Worm (Caenorhabditis elegans): Measurements from ENCODE around the gene ZK228.10.

ZK228.10 gene

DNA sequence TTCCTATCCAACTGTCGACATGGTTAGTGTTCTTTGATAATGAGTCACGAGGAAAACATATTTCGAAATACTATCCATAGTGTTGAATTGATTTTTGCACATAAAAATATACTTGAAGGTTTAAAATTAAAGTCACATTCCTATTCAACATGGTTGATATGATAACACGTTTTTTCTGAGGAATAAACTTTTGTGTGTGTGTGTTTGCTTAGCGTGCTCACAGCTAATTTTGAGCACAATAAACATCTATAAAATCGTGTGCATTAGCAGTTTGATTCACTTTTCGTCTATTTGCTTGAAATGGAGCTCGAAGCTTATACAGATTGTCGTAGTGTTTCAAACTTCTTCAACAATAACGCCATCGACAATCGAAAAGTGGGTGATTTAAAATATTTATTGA lies at the start of gene ZK228.10:
Gene ZK228.10, plus strand, starts transcription at position 301 of the 400 bp plus-strand sequence.
- TF ChIP-seq nhr-12 (tag; optimal IDR thresholded peaks at IDR 0.05) = no peak
- no peak for TF ChIP-seq dmd-4 (tag; optimal IDR thresholded peaks at IDR 0.05)
- TF ChIP-seq nhr-25 (tag; optimal IDR thresholded peaks at IDR 0.05) = no peak
- no peak for TF ChIP-seq nhr-10 (tag; optimal IDR thresholded peaks at IDR 0.05)
- no peak for TF ChIP-seq crh-2 (tag; optimal IDR thresholded peaks at IDR 0.05)
- no peak for TF ChIP-seq sma-3 (GFP tag; optimal IDR thresholded peaks at IDR 0.05)
- no peak for TF ChIP-seq elt-3 (tag; optimal IDR thresholded peaks at IDR 0.05)
- no peak for TF ChIP-seq mbf-1 (tag; optimal IDR thresholded peaks at IDR 0.05)
- TF ChIP-seq fos-1 (tag; optimal IDR thresholded peaks at IDR 0.05) = no peak
- no peak for TF ChIP-seq nhr-23 (tag; optimal IDR thresholded peaks at IDR 0.05)
- TF ChIP-seq blmp-1 (tag; optimal IDR thresholded peaks at IDR 0.05; ENCODE audit: insufficient read depth) = no peak
- no peak for TF ChIP-seq mab-5 (tag; optimal IDR thresholded peaks at IDR 0.05)
- no peak for TF ChIP-seq ztf-11 (tag; optimal IDR thresholded peaks at IDR 0.05)
- no peak for TF ChIP-seq unc-55 (GFP tag; optimal IDR thresholded peaks at IDR 0.05)
- no peak for TF ChIP-seq Y55F3AM.14 (GFP tag; optimal IDR thresholded peaks at IDR 0.05)
- TF ChIP-seq egl-27 (tag; optimal IDR thresholded peaks at IDR 0.05) = no peak
- TF ChIP-seq F13H6.1 (tag; optimal IDR thresholded peaks at IDR 0.05) = no peak
- no peak for TF ChIP-seq unc-62 (GFP tag; optimal IDR thresholded peaks at IDR 0.05)

DNA sequence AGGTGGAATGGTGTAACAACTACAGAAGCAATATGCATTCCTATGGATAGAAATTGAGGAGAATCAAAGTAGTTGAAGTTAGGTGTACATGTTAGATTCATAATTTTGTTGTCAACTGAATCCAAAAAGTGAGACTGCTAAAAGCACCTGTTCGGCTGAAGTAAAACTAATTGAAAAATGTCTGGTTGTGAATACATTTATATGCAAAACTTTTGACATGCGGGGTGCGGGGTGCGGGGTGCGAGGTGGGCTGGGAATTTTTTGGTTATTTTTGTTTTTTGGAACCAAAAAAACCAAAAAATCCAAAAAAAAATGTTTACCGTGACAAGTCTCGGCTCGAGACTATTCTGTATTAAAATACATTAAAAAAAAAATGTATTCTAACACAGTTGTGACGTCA lies 46.5 kb upstream of the ZK228.10 start, which contains the start of gene srh-207:
Gene srh-207, minus strand, starts transcription at position 101 of the 400 bp plus-strand sequence.
- TF ChIP-seq gmeb-1 (tag; optimal IDR thresholded peaks at IDR 0.05) = no peak

ce11 chrV:18412351-18412750 lies 44.3 kb upstream of the ZK228.10 start:
- TF ChIP-seq unc-55 (GFP tag; optimal IDR thresholded peaks at IDR 0.05) (no peak), fos-1 (tag; optimal IDR thresholded peaks at IDR 0.05) (peak; percentile 1)

ce11 chrV:18412887-18413286 lies 43.8 kb upstream of the ZK228.10 start, which contains the start of gene ZK262.2:
TSS of gene ZK262.2 (minus strand) at chrV:18412987.
- TF ChIP-seq nhr-77 (tag; optimal IDR thresholded peaks at IDR 0.05) = no peak
- no peak for TF ChIP-seq ZK546.5 (tag; optimal IDR thresholded peaks at IDR 0.05)
- TF ChIP-seq peb-1 (tag; optimal IDR thresholded peaks at IDR 0.05) = no peak
- no peak for TF ChIP-seq dmd-4 (tag; optimal IDR thresholded peaks at IDR 0.05)
- TF ChIP-seq skn-1 (tag; optimal IDR thresholded peaks at IDR 0.05) = no peak
- no peak for TF ChIP-seq sma-3 (GFP tag; optimal IDR thresholded peaks at IDR 0.05)
- no peak for TF ChIP-seq mdl-1 (tag; optimal IDR thresholded peaks at IDR 0.05)
- TF ChIP-seq elt-3 (tag; optimal IDR thresholded peaks at IDR 0.05) = no peak
- no peak for TF ChIP-seq mbf-1 (tag; optimal IDR thresholded peaks at IDR 0.05)
- no peak for TF ChIP-seq nhr-12 (tag; optimal IDR thresholded peaks at IDR 0.05)
- TF ChIP-seq unc-55 (GFP tag; optimal IDR thresholded peaks at IDR 0.05) = no peak
- TF ChIP-seq lin-39 (tag; optimal IDR thresholded peaks at IDR 0.05) = no peak
- TF ChIP-seq nhr-129 (tag; optimal IDR thresholded peaks at IDR 0.05) = no peak
- no peak for TF ChIP-seq aly-2 (tag; optimal IDR thresholded peaks at IDR 0.05)
- no peak for TF ChIP-seq nhr-237 (tag; optimal IDR thresholded peaks at IDR 0.05)
- no peak for TF ChIP-seq lsy-2 (tag; optimal IDR thresholded peaks at IDR 0.05)
- TF ChIP-seq mab-5 (tag; optimal IDR thresholded peaks at IDR 0.05) = no peak

ce11 chrV:18414051-18414450 lies 42.6 kb upstream of the ZK228.10 start, which contains the start of gene txt-8:
TSS of gene txt-8 (plus strand) at chrV:18414351.
- TF ChIP-seq ama-1 (optimal IDR thresholded peaks at IDR 0.05) (no peak), sma-3 (GFP tag; optimal IDR thresholded peaks at IDR 0.05) (no peak), C34F6.9 (tag; optimal IDR thresholded peaks at IDR 0.05) (no peak), ztf-11 (tag; optimal IDR thresholded peaks at IDR 0.05) (no peak), peb-1 (tag; optimal IDR thresholded peaks at IDR 0.05) (no peak), Y55F3AM.14 (GFP tag; optimal IDR thresholded peaks at IDR 0.05) (no peak), fos-1 (tag; optimal IDR thresholded peaks at IDR 0.05) (no peak), nhr-12 (tag; optimal IDR thresholded peaks at IDR 0.05) (no peak)

ce11 chrV:18420797-18421196 lies 35.9 kb upstream of the ZK228.10 start, which contains the start of gene srj-26:
TSS of gene srj-26 (plus strand) at chrV:18421097.
- TF ChIP-seq ztf-4 (tag; optimal IDR thresholded peaks at IDR 0.05) (no peak), mab-5 (tag; optimal IDR thresholded peaks at IDR 0.05) (no peak), C34F6.9 (tag; optimal IDR thresholded peaks at IDR 0.05) (no peak), peb-1 (tag; optimal IDR thresholded peaks at IDR 0.05) (no peak), snpc-4 (tag; optimal IDR thresholded peaks at IDR 0.05) (no peak), fos-1 (tag; optimal IDR thresholded peaks at IDR 0.05) (no peak), crh-2 (tag; optimal IDR thresholded peaks at IDR 0.05) (no peak), dmd-4 (tag; optimal IDR thresholded peaks at IDR 0.05) (no peak), unc-39 (tag; optimal IDR thresholded peaks at IDR 0.05) (no peak), lin-39 (tag; optimal IDR thresholded peaks at IDR 0.05) (no peak), nhr-129 (tag; optimal IDR thresholded peaks at IDR 0.05) (no peak), ceh-16 (tag; optimal IDR thresholded peaks at IDR 0.05) (no peak)
